Worm (Caenorhabditis elegans): ENCODE results near the gene R09E10.1.

ce11 chrIV:10357842-10358241 is 35.3 kb upstream of the R09E10.1 start, which contains the start of gene gkow-1:
- TF ChIP-seq ztf-4 (tag; optimal IDR thresholded peaks at IDR 0.05) (no peak), snpc-4 (tag; optimal IDR thresholded peaks at IDR 0.05) (no peak), gmeb-1 (tag; optimal IDR thresholded peaks at IDR 0.05) (no peak), R02D3.7 (tag; optimal IDR thresholded peaks at IDR 0.05) (no peak), elt-3 (tag; optimal IDR thresholded peaks at IDR 0.05) (no peak), ztf-11 (tag; optimal IDR thresholded peaks at IDR 0.05) (no peak), fos-1 (tag; optimal IDR thresholded peaks at IDR 0.05) (no peak), egl-27 (tag; optimal IDR thresholded peaks at IDR 0.05) (no peak), blmp-1 (tag; optimal IDR thresholded peaks at IDR 0.05; ENCODE audit: insufficient read depth) (no peak), lin-39 (tag; optimal IDR thresholded peaks at IDR 0.05) (no peak)
